Fruit fly (Drosophila melanogaster) whole organism, embryonic: ENCODE results near the gene Tfb5.

Experiments
- B-H1 ChIP-seq: fragments of 200-800 bp; sonication (Bioruptor generic); IDR thresholded peaks from 3 replicates; pipeline ENCODE4 v1.3.6; 2022; ENCODE audit warnings: missing biosample characterization, missing genetic modification characterization
- CG12071 ChIP-seq: fragments of 200-800 bp; sonication (Bioruptor generic); optimal IDR thresholded peaks from 3 replicates; lab custom pipeline; 2018; ENCODE audit warnings: missing biosample characterization, mild to moderate bottlenecking, missing genetic modification characterization
- CG14014 ChIP-seq: fragments of 200-800 bp; sonication (Bioruptor generic); IDR thresholded peaks from 2 replicates; pipeline ENCODE4 v1.3.6; 2022; ENCODE audit warnings: missing biosample characterization, missing genetic modification characterization
- CG14441 ChIP-seq: fragments of 200-800 bp; sonication (Bioruptor generic); IDR thresholded peaks from 2 replicates; pipeline ENCODE4 v1.3.6; 2022; ENCODE audit warnings: missing biosample characterization, missing genetic modification characterization
- CG1603 ChIP-seq: fragments of 200-800 bp; sonication (Bioruptor generic); optimal IDR thresholded peaks from 2 replicates; lab custom pipeline; 2019; ENCODE audit warnings: missing biosample characterization, mild to moderate bottlenecking, missing genetic modification characterization, moderate library complexity
- CG1647 ChIP-seq: fragments of 200-800 bp; sonication (Bioruptor generic); optimal IDR thresholded peaks from 3 replicates; lab custom pipeline; 2016; ENCODE audit warnings: missing biosample characterization, missing genetic modification characterization
- CG16813 ChIP-seq: fragments of 200-800 bp; sonication (Bioruptor generic); IDR thresholded peaks from 3 replicates; pipeline ENCODE4 v1.3.6; 2022; ENCODE audit warnings: missing biosample characterization, missing genetic modification characterization; ENCODE audit not compliant: partially characterized antibody
- CG2116 ChIP-seq: fragments of 200-800 bp; sonication (Bioruptor generic); optimal IDR thresholded peaks from 3 replicates; lab custom pipeline; 2018; ENCODE audit warnings: missing biosample characterization, mild to moderate bottlenecking, missing genetic modification characterization
- CG4282 ChIP-seq: fragments of 200-800 bp; sonication (Bioruptor generic); optimal IDR thresholded peaks from 2 replicates; lab custom pipeline; 2016; ENCODE audit warnings: missing biosample characterization, missing genetic modification characterization
- CG4424 ChIP-seq: fragments of 200-800 bp; sonication (Bioruptor generic); optimal IDR thresholded peaks from 3 replicates; lab custom pipeline; 2016; ENCODE audit warnings: missing biosample characterization, missing genetic modification characterization
- CG4730 ChIP-seq: fragments of 200-800 bp; sonication (Bioruptor generic); IDR thresholded peaks from 2 replicates; pipeline ENCODE4 v1.3.6; 2022; ENCODE audit warnings: missing biosample characterization, missing genetic modification characterization
- CG6689 ChIP-seq: fragments of 200-800 bp; sonication (Bioruptor generic); IDR thresholded peaks from 2 replicates; pipeline ENCODE4 v1.3.6; 2022; ENCODE audit warnings: missing biosample characterization, missing genetic modification characterization
- CG6765 ChIP-seq: fragments of 200-800 bp; sonication (Bioruptor generic); optimal IDR thresholded peaks from 3 replicates; lab custom pipeline; 2017; ENCODE audit warnings: missing biosample characterization, mild to moderate bottlenecking, missing genetic modification characterization
- CG7745 ChIP-seq: fragments of 200-800 bp; sonication (Bioruptor generic); optimal IDR thresholded peaks from 2 replicates; lab custom pipeline; 2018; ENCODE audit warnings: missing biosample characterization, mild to moderate bottlenecking, missing genetic modification characterization, moderate library complexity
- CG8290 ChIP-seq, 3 experiments: fragments of 200-800 bp; sonication (Bioruptor generic); optimal IDR thresholded peaks; 2 replicates each; lab custom pipeline; 2016 to 2019; ENCODE audit warnings: missing biosample characterization in 3 of 3, missing genetic modification characterization in 3 of 3, mild to moderate bottlenecking in 2 of 3, moderate library complexity in 1 of 3
- CG8478 ChIP-seq: fragments of >200 bp; optimal IDR thresholded peaks from 2 replicates; lab custom pipeline; 2018
- CG9932 ChIP-seq: fragments of 200-800 bp; sonication (Bioruptor generic); IDR thresholded peaks from 2 replicates; pipeline ENCODE4 v1.3.6; 2022; ENCODE audit warnings: missing biosample characterization, missing genetic modification characterization
- E2f1 ChIP-seq: fragments of 200-800 bp; sonication (Bioruptor generic); IDR thresholded peaks from 2 replicates; pipeline ENCODE4 v1.3.6; 2022; ENCODE audit warnings: missing biosample characterization, missing genetic modification characterization
- HmgD ChIP-seq: fragments of 200-800 bp; sonication (Bioruptor generic); optimal IDR thresholded peaks from 3 replicates; lab custom pipeline; 2016; ENCODE audit warnings: missing biosample characterization, missing genetic modification characterization
- HmgZ ChIP-seq: fragments of 200-800 bp; sonication (Bioruptor generic); optimal IDR thresholded peaks from 2 replicates; lab custom pipeline; 2018; ENCODE audit warnings: missing biosample characterization, mild to moderate bottlenecking, missing genetic modification characterization
- Kr ChIP-seq: fragments of 200-800 bp; sonication (Bioruptor generic); optimal IDR thresholded peaks from 2 replicates; lab custom pipeline; 2017; ENCODE audit warnings: missing biosample characterization, mild to moderate bottlenecking, missing genetic modification characterization
- Med ChIP-seq: fragments of 200-800 bp; sonication (Bioruptor generic); peaks from one replicate; lab custom pipeline; 2016; ENCODE audit warnings: missing biosample characterization, missing genetic modification characterization, mild to moderate bottlenecking, inconsistent platforms, moderate library complexity
- Mes4 ChIP-seq: fragments of 200-800 bp; sonication (Bioruptor generic); optimal IDR thresholded peaks from 2 replicates; lab custom pipeline; 2016; ENCODE audit warnings: missing biosample characterization, missing genetic modification characterization
- NC2α ChIP-seq: fragments of 200-800 bp; sonication (Bioruptor generic); optimal IDR thresholded peaks from 2 replicates; lab custom pipeline; 2016; ENCODE audit warnings: missing biosample characterization, missing genetic modification characterization
- NK7.1 ChIP-seq: fragments of 200-800 bp; sonication (Bioruptor generic); optimal IDR thresholded peaks from 3 replicates; lab custom pipeline; 2016; ENCODE audit warnings: missing biosample characterization, missing genetic modification characterization
- Neu2 ChIP-seq: fragments of 200-800 bp; sonication (Bioruptor generic); optimal IDR thresholded peaks from 3 replicates; lab custom pipeline; 2016; ENCODE audit warnings: missing biosample characterization, missing genetic modification characterization, borderline replicate concordance
- Nf-YB ChIP-seq: fragments of 200-800 bp; sonication (Bioruptor generic); optimal IDR thresholded peaks from 3 replicates; lab custom pipeline; 2019; ENCODE audit warnings: missing biosample characterization, mild to moderate bottlenecking, missing genetic modification characterization, moderate library complexity
- Optix ChIP-seq: fragments of 200-800 bp; sonication (Bioruptor generic); IDR thresholded peaks from 3 replicates; pipeline ENCODE4 v1.3.6; 2022; ENCODE audit warnings: missing biosample characterization, missing genetic modification characterization
- Ptx1 ChIP-seq: fragments of 200-800 bp; sonication (Bioruptor generic); IDR thresholded peaks from 2 replicates; pipeline ENCODE4 v1.3.6; 2022; ENCODE audit warnings: missing biosample characterization, missing genetic modification characterization
- ash1 ChIP-seq: fragments of 200-800 bp; sonication (Bioruptor generic); optimal IDR thresholded peaks from 2 replicates; lab custom pipeline; 2018; ENCODE audit warnings: missing biosample characterization, mild to moderate bottlenecking, missing genetic modification characterization
- cas ChIP-seq: fragments of 200-800 bp; sonication (Bioruptor generic); IDR thresholded peaks from 2 replicates; pipeline ENCODE4 v1.3.6; 2022; ENCODE audit warnings: missing biosample characterization, missing genetic modification characterization
- crol ChIP-seq: fragments of 200-800 bp; sonication (Bioruptor generic); IDR thresholded peaks from 2 replicates; pipeline ENCODE4 v1.3.6; 2022; ENCODE audit warnings: missing biosample characterization, missing genetic modification characterization
- dmrt99B ChIP-seq: fragments of 200-800 bp; sonication (Bioruptor generic); optimal IDR thresholded peaks from 2 replicates; lab custom pipeline; 2018; ENCODE audit warnings: missing biosample characterization, mild to moderate bottlenecking, missing genetic modification characterization, moderate library complexity
- ewg ChIP-seq: fragments of 200-800 bp; sonication (Bioruptor generic); optimal IDR thresholded peaks from 3 replicates; lab custom pipeline; 2017; ENCODE audit warnings: mild to moderate bottlenecking, missing biosample characterization, missing genetic modification reagents, missing genetic modification characterization
- pfk ChIP-seq: fragments of 200-800 bp; sonication (Bioruptor generic); optimal IDR thresholded peaks from 2 replicates; lab custom pipeline; 2018; ENCODE audit warnings: missing biosample characterization, mild to moderate bottlenecking, missing genetic modification characterization, moderate library complexity
- pho ChIP-seq: fragments of 200-800 bp; sonication (Bioruptor generic); optimal IDR thresholded peaks from 2 replicates; lab custom pipeline; 2016; ENCODE audit warnings: missing biosample characterization, missing genetic modification characterization
- phol ChIP-seq: fragments of 200-800 bp; sonication (Bioruptor generic); optimal IDR thresholded peaks from 3 replicates; lab custom pipeline; 2018; ENCODE audit warnings: missing biosample characterization, mild to moderate bottlenecking, missing genetic modification characterization, moderate library complexity
- pnt ChIP-seq: fragments of 200-800 bp; sonication (Bioruptor generic); optimal IDR thresholded peaks from 3 replicates; lab custom pipeline; 2016; ENCODE audit warnings: missing biosample characterization, missing genetic modification characterization
- pros ChIP-seq: fragments of 200-800 bp; sonication (Bioruptor generic); optimal IDR thresholded peaks from 3 replicates; lab custom pipeline; 2019; ENCODE audit warnings: missing biosample characterization, mild to moderate bottlenecking, missing genetic modification characterization, moderate library complexity
- psq ChIP-seq: fragments of 200-800 bp; sonication (Bioruptor generic); optimal IDR thresholded peaks from 2 replicates; lab custom pipeline; 2017; ENCODE audit warnings: missing biosample characterization, missing genetic modification characterization
- sd ChIP-seq: fragments of 200-800 bp; sonication (Bioruptor generic); optimal IDR thresholded peaks from 3 replicates; lab custom pipeline; 2018; ENCODE audit warnings: missing biosample characterization, mild to moderate bottlenecking, missing genetic modification characterization, moderate library complexity
- sens-2 ChIP-seq: fragments of 200-800 bp; sonication (Bioruptor generic); IDR thresholded peaks from 2 replicates; pipeline ENCODE4 v1.3.6; 2022; ENCODE audit warnings: missing biosample characterization, missing genetic modification characterization
- shn ChIP-seq: fragments of 200-800 bp; sonication (Bioruptor generic); optimal IDR thresholded peaks from 3 replicates; lab custom pipeline; 2016; ENCODE audit warnings: missing biosample characterization, missing genetic modification characterization
- sim ChIP-seq: fragments of 200-800 bp; sonication (Bioruptor generic); IDR thresholded peaks from 2 replicates; pipeline ENCODE4 v1.3.6; 2022; ENCODE audit warnings: missing biosample characterization, missing genetic modification characterization
- sima ChIP-seq: fragments of 200-800 bp; sonication (Bioruptor generic); optimal IDR thresholded peaks from 2 replicates; lab custom pipeline; 2016; ENCODE audit warnings: missing biosample characterization, missing genetic modification characterization
- slbo ChIP-seq: fragments of 200-800 bp; sonication (Bioruptor generic); IDR thresholded peaks from 2 replicates; pipeline ENCODE4 v1.3.6; 2022; ENCODE audit warnings: missing biosample characterization, missing genetic modification characterization
- sob ChIP-seq: fragments of 200-800 bp; sonication (Bioruptor generic); IDR thresholded peaks from 2 replicates; pipeline ENCODE4 v1.3.6; 2022; ENCODE audit warnings: missing biosample characterization, missing genetic modification characterization
- trh ChIP-seq: fragments of 200-800 bp; sonication (Bioruptor generic); optimal IDR thresholded peaks from 2 replicates; lab custom pipeline; 2016; ENCODE audit warnings: missing biosample characterization, missing genetic modification characterization
- zen2 ChIP-seq: fragments of 200-800 bp; sonication (Bioruptor generic); IDR thresholded peaks from 3 replicates; pipeline ENCODE4 v1.3.6; 2022; ENCODE audit warnings: missing biosample characterization, missing genetic modification characterization; ENCODE audit not compliant: partially characterized antibody
- zf30C ChIP-seq: fragments of 200-800 bp; sonication (Bioruptor generic); optimal IDR thresholded peaks from 3 replicates; lab custom pipeline; 2018; ENCODE audit warnings: missing biosample characterization, mild to moderate bottlenecking, missing genetic modification characterization
- zfh1 ChIP-seq: fragments of 200-800 bp; sonication (Bioruptor generic); IDR thresholded peaks from 3 replicates; pipeline ENCODE4 v1.3.6; 2022; ENCODE audit warnings: missing biosample characterization, missing genetic modification characterization

Tfb5 gene

DNA sequence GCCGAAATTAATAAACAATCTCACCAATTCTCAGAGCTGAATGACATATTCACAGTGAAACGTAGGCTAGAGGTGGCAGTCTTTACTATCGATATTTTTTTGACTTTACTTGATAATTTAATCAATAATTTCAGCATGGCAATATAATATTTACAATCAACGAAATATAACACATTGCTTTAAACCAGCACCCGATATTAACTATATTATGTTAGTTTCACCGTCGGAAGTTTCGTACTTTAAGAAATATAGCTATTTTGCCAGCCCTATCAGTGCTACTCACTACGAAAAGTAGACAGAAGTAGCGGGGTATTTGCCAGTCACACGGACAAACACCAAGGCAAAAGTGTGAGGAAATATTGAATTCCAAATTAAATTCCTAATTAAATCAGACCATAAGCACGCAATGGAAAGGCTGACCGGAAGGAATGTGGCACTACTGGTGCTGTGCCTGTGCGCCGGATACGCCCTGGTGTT lies at the start of gene Tfb5, which contains the start of the genes CG31917 and SelT (continued):
- no peak for TF ChIP-seq crol (GFP tag; lab: Robert Waterston, UW)
- no peak for TF ChIP-seq pros
- TF ChIP-seq cas = no peak
- no peak for TF ChIP-seq ash1 (GFP tag; lab: Kevin White, UChicago)
- no peak for TF ChIP-seq pnt (GFP tag; lab: Kevin White, UChicago)
- no peak for TF ChIP-seq Neu2 (GFP tag; lab: Kevin White, UChicago)
- TF ChIP-seq pho (GFP tag; lab: Kevin White, UChicago) = peak; percentile 77
- no peak for TF ChIP-seq CG8478
- TF ChIP-seq psq (GFP tag; lab: Kevin White, UChicago) = no peak
- no peak for TF ChIP-seq CG7745 (tag; lab: Kevin White, UChicago)
- peak; percentile 81 for TF ChIP-seq CG16813 (GFP tag; lab: Robert Waterston, UW)
- peak; percentile 56 for TF ChIP-seq CG2116
- peak; percentile 28; the same call in 2 of the 3 replicates for TF ChIP-seq zen2 (GFP tag; lab: Robert Waterston, UW)
- no peak for TF ChIP-seq pfk (GFP tag; lab: Kevin White, UChicago)
- TF ChIP-seq E2f1 (GFP tag; lab: Robert Waterston, UW) = no peak
- TF ChIP-seq CG4282 (GFP tag; lab: Kevin White, UChicago) = no peak
- TF ChIP-seq sd (tag; lab: Kevin White, UChicago) = peak; percentile 91
- no peak for TF ChIP-seq sima
- peak; percentile 56; the same call in 1 of the 2 replicates for TF ChIP-seq Ptx1 (GFP tag; lab: Robert Waterston, UW)
- TF ChIP-seq Optix (GFP tag; lab: Robert Waterston, UW) = no peak
- no peak; the same call in 1 of the 2 replicates for TF ChIP-seq CG6689 (GFP tag; lab: Robert Waterston, UW)
- peak; percentile 76 for TF ChIP-seq HmgZ (tag; lab: Kevin White, UChicago)
- no peak for TF ChIP-seq Kr (GFP tag; lab: Kevin White, UChicago)
- no peak for TF ChIP-seq B-H1 (GFP tag; lab: Robert Waterston, UW)
- peak; percentile 36 for TF ChIP-seq ewg (GFP tag; lab: Kevin White, UChicago)
- peak; percentile 71 for TF ChIP-seq slbo (GFP tag; lab: Robert Waterston, UW)
- TF ChIP-seq trh (GFP tag; lab: Kevin White, UChicago) = no peak
- peak; percentile 70 for TF ChIP-seq phol (tag; lab: Kevin White, UChicago)

DNA sequence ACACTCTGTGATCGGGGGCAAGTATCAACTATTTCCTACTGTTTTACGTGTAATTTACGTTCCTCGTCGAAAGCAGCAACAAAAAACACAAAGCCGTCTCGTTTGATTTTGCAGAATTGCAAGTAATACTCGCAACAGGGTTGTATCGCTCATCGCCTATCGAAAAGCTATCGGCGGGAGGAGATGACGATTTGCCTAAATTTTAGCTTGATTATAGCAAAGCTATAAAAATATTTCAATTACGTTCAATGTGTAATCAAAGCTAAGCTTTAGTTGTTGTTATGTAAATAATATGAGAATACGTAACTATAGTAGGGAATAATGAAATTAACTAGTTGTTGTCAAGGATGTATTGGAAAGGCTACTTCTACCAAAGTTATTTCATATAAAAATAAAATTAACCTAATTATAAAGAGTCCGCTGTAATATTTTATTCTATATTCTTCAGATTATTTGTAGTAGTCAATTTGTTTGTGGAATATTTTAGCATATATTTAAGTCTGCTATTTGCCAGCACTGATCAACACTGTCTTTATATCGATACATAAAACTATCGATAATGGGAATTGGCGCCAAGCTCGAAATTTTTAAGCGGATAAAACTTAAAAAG lies 49.1 kb upstream of the Tfb5 start, which contains the start of gene Rpn11:
TSS of gene Rpn11 (minus strand) at position 146 of the 610 bp plus-strand sequence.
- TF ChIP-seq CG4730 (no peak), CG12071 (GFP tag; lab: Kevin White, UChicago) (no peak), CG14441 (GFP tag; lab: Robert Waterston, UW) (peak; percentile 14; the same call in 1 of the 2 replicates), zfh1 (GFP tag; lab: Robert Waterston, UW) (no peak), CG9932 (GFP tag; lab: Robert Waterston, UW) (peak; percentile 63), NK7.1 (no peak), dmrt99B (tag; lab: Kevin White, UChicago) (peak; percentile 68), shn (GFP tag; lab: Kevin White, UChicago) (peak; percentile 7), zf30C (no peak), HmgD (GFP tag; lab: Kevin White, UChicago) (no peak), CG8290 (GFP tag; optimal IDR thresholded peaks at IDR 0.05; lab: Kevin White, UChicago) (peak; percentile 36), CG8290 (tag; optimal IDR thresholded peaks at IDR 0.05; lab: Kevin White, UChicago) (peak; percentile 16 to 58), CG6765 (GFP tag; lab: Kevin White, UChicago) (no peak), pho (GFP tag; lab: Kevin White, UChicago) (no peak), CG1647 (no peak), sob (GFP tag; lab: Robert Waterston, UW) (no peak), CG14014 (GFP tag; lab: Robert Waterston, UW) (no peak), Mes4 (GFP tag; lab: Kevin White, UChicago) (no peak), CG4424 (GFP tag; lab: Kevin White, UChicago) (peak; percentile 69), Med (GFP tag; lab: Kevin White, UChicago) (peak; percentile 81), CG1603 (tag; lab: Kevin White, UChicago) (peak; percentile 47), Nf-YB (GFP tag; lab: Kevin White, UChicago) (peak; percentile 37), NC2α (GFP tag; lab: Kevin White, UChicago) (no peak), sens-2 (GFP tag; lab: Robert Waterston, UW) (no peak), sim (no peak)
